Fruit fly (Drosophila melanogaster) whole organism, prepupa: ENCODE results near the gene CrebB.

Experiments used
- Blimp-1 ChIP-seq: fragments of 200-800 bp; sonication (Bioruptor generic); optimal IDR thresholded peaks from 3 replicates; lab custom pipeline; 2017; ENCODE audit warnings: missing biosample characterization, missing genetic modification characterization, mild to moderate bottlenecking, moderate library complexity, missing genetic modification reagents
- CG10631 ChIP-seq: fragments of 200-800 bp; sonication (Bioruptor generic); optimal IDR thresholded peaks from 2 replicates; lab custom pipeline; 2016; ENCODE audit warnings: missing biosample characterization, missing genetic modification characterization
- CG11294 ChIP-seq: fragments of 200-800 bp; sonication (Bioruptor generic); IDR thresholded peaks from 2 replicates; pipeline ENCODE4 v1.3.6; 2022; ENCODE audit warnings: missing biosample characterization, missing genetic modification characterization
- CG11902 ChIP-seq: fragments of 200-800 bp; sonication (Bioruptor generic); optimal IDR thresholded peaks from 3 replicates; lab custom pipeline; 2016; ENCODE audit warnings: missing biosample characterization, missing genetic modification characterization
- CG15336 ChIP-seq: fragments of 200-800 bp; sonication (Bioruptor generic); IDR thresholded peaks from 2 replicates; pipeline ENCODE4 v1.3.6; 2022; ENCODE audit warnings: missing biosample characterization, missing genetic modification characterization
- CG16779 ChIP-seq: fragments of 200-800 bp; sonication (Bioruptor generic); optimal IDR thresholded peaks from 3 replicates; lab custom pipeline; 2017; ENCODE audit warnings: missing biosample characterization, mild to moderate bottlenecking, missing genetic modification characterization
- CG3919 ChIP-seq: fragments of 200-800 bp; sonication (Bioruptor generic); optimal IDR thresholded peaks from 3 replicates; lab custom pipeline; 2016; ENCODE audit warnings: missing biosample characterization, missing genetic modification characterization
- CG6163 ChIP-seq: fragments of 200-800 bp; sonication (Bioruptor generic); IDR thresholded peaks from 3 replicates; pipeline ENCODE4 v1.3.6; 2022; ENCODE audit warnings: missing biosample characterization, missing genetic modification characterization
- CG6276 ChIP-seq: fragments of 200-800 bp; sonication (Bioruptor generic); optimal IDR thresholded peaks from 2 replicates; lab custom pipeline; 2017; ENCODE audit warnings: missing biosample characterization, mild to moderate bottlenecking, missing genetic modification characterization
- CG6808 ChIP-seq: fragments of 200-800 bp; sonication (Bioruptor generic); optimal IDR thresholded peaks from 3 replicates; lab custom pipeline; 2017; ENCODE audit warnings: missing biosample characterization, missing genetic modification characterization, mild to moderate bottlenecking, moderate library complexity, missing genetic modification reagents
- CG6854 ChIP-seq: fragments of 200-800 bp; sonication (Bioruptor generic); optimal IDR thresholded peaks from 2 replicates; lab custom pipeline; 2017; ENCODE audit warnings: missing biosample characterization, mild to moderate bottlenecking, missing genetic modification characterization
- CG7368 ChIP-seq: fragments of 200-800 bp; sonication (Bioruptor generic); optimal IDR thresholded peaks from 3 replicates; lab custom pipeline; 2016; ENCODE audit warnings: missing biosample characterization, missing genetic modification characterization
- CG8119 ChIP-seq: fragments of 200-800 bp; sonication (Bioruptor generic); IDR thresholded peaks from 3 replicates; pipeline ENCODE4 v1.3.6; 2022; ENCODE audit warnings: missing biosample characterization, missing genetic modification characterization
- CG8632 ChIP-seq: fragments of 200-800 bp; sonication (Bioruptor generic); optimal IDR thresholded peaks from 3 replicates; lab custom pipeline; 2016; ENCODE audit warnings: missing biosample characterization, missing genetic modification characterization
- Eip78C ChIP-seq: fragments of 200-800 bp; sonication (Bioruptor generic); peaks from one replicate; lab custom pipeline; 2016; ENCODE audit warnings: missing biosample characterization, missing genetic modification characterization
- Eip93F ChIP-seq: fragments of 200-800 bp; sonication (Bioruptor generic); optimal IDR thresholded peaks from 2 replicates; lab custom pipeline; 2016; ENCODE audit warnings: missing biosample characterization, mild to moderate bottlenecking, missing genetic modification characterization
- Ets21C ChIP-seq: fragments of 200-800 bp; sonication (Bioruptor generic); optimal IDR thresholded peaks from 3 replicates; lab custom pipeline; 2016; ENCODE audit warnings: missing biosample characterization, missing genetic modification characterization
- Gug ChIP-seq: fragments of 200-800 bp; sonication (Bioruptor generic); IDR thresholded peaks from 2 replicates; pipeline ENCODE4 v1.3.6; 2022; ENCODE audit warnings: missing biosample characterization, missing genetic modification characterization
- Hr38 ChIP-seq: sonication (Bioruptor generic); optimal IDR thresholded peaks from 2 replicates; lab custom pipeline; 2016; ENCODE audit warnings: missing biosample characterization, missing genetic modification characterization
- Hr4 ChIP-seq: fragments of 200-800 bp; sonication (Bioruptor generic); optimal IDR thresholded peaks from 3 replicates; lab custom pipeline; 2016; ENCODE audit warnings: missing biosample characterization, missing genetic modification characterization
- Lpt ChIP-seq: fragments of 200-800 bp; sonication (Bioruptor generic); optimal IDR thresholded peaks from 3 replicates; lab custom pipeline; 2016; ENCODE audit warnings: missing biosample characterization, missing genetic modification characterization
- Met ChIP-seq: fragments of 200-800 bp; sonication (Bioruptor generic); optimal IDR thresholded peaks from 3 replicates; lab custom pipeline; 2016; ENCODE audit warnings: missing biosample characterization, missing genetic modification characterization
- Smox ChIP-seq: fragments of 200-800 bp; sonication (Bioruptor generic); optimal IDR thresholded peaks from 3 replicates; lab custom pipeline; 2016; ENCODE audit warnings: missing biosample characterization, missing genetic modification characterization
- Sox14 ChIP-seq: fragments of 200-800 bp; sonication (Bioruptor generic); optimal IDR thresholded peaks from 3 replicates; lab custom pipeline; 2016; ENCODE audit warnings: missing biosample characterization, missing genetic modification characterization
- achi ChIP-seq: fragments of 200-800 bp; sonication (Bioruptor generic); optimal IDR thresholded peaks from 3 replicates; lab custom pipeline; 2016; ENCODE audit warnings: missing biosample characterization, missing genetic modification characterization
- cyc ChIP-seq: fragments of 200-800 bp; sonication (Bioruptor generic); optimal IDR thresholded peaks from 3 replicates; lab custom pipeline; 2016; ENCODE audit warnings: missing biosample characterization, missing genetic modification characterization
- dac ChIP-seq: fragments of 200-800 bp; sonication (Bioruptor generic); optimal IDR thresholded peaks from 2 replicates; lab custom pipeline; 2017; ENCODE audit warnings: missing biosample characterization, mild to moderate bottlenecking, missing genetic modification characterization
- eg ChIP-seq: fragments of 200-800 bp; sonication (Bioruptor generic); IDR thresholded peaks from 3 replicates; pipeline ENCODE4 v1.3.6; 2022; ENCODE audit warnings: missing biosample characterization, missing genetic modification characterization
- fd59A ChIP-seq: fragments of 200-800 bp; sonication (Bioruptor generic); optimal IDR thresholded peaks from 2 replicates; lab custom pipeline; 2017; ENCODE audit warnings: missing biosample characterization, mild to moderate bottlenecking, missing genetic modification characterization, missing genetic modification reagents
- net ChIP-seq: fragments of 200-800 bp; sonication (Bioruptor generic); optimal IDR thresholded peaks from 3 replicates; lab custom pipeline; 2016; ENCODE audit warnings: missing biosample characterization, missing genetic modification characterization
- spab ChIP-seq: fragments of 200-800 bp; sonication (Bioruptor generic); optimal IDR thresholded peaks from 2 replicates; lab custom pipeline; 2017; ENCODE audit warnings: missing biosample characterization, mild to moderate bottlenecking, missing genetic modification characterization, missing genetic modification reagents
- ss ChIP-seq, 2 experiments: fragments of 200-800 bp; sonication (Bioruptor generic); optimal IDR thresholded peaks; 2 replicates in 1 of 2; 3 replicates in 1 of 2; lab custom pipeline; 2017 to 2018; ENCODE audit warnings: mild to moderate bottlenecking in 2 of 2, missing biosample characterization in 2 of 2, missing genetic modification characterization in 2 of 2, moderate library complexity in 1 of 2
- svp ChIP-seq: fragments of 200-800 bp; sonication (Bioruptor generic); peaks from one replicate; lab custom pipeline; 2016; ENCODE audit warnings: missing biosample characterization, missing genetic modification characterization
- vri ChIP-seq: fragments of 200-800 bp; sonication (Bioruptor generic); optimal IDR thresholded peaks from 3 replicates; lab custom pipeline; 2016; ENCODE audit warnings: missing biosample characterization, mild to moderate bottlenecking, missing genetic modification characterization

The CrebB gene

dm6 chrX:18367806-18368643 lies 1.9 kb downstream of the CrebB start (continued):
- TF ChIP-seq Eip93F (GFP tag; lab: Kevin White, UChicago) (no peak), CG6808 (GFP tag; lab: Kevin White, UChicago) (no peak), Hr4 (GFP tag; lab: Kevin White, UChicago) (peak; percentile 7), fd59A (GFP tag; lab: Kevin White, UChicago) (peak; percentile 31), ss (GFP tag; optimal IDR thresholded peaks at IDR 0.05; lab: Kevin White, UChicago) (no peak), CG6854 (GFP tag; lab: Kevin White, UChicago) (no peak), dac (peak; percentile 11), CG6163 (GFP tag; lab: Robert Waterston, UW) (peak; percentile 72), vri (GFP tag; lab: Kevin White, UChicago) (peak; percentile 68), CG3919 (GFP tag; lab: Kevin White, UChicago) (peak; percentile 48), cyc (GFP tag; lab: Kevin White, UChicago) (peak; percentile 45), Hr38 (GFP tag; lab: Kevin White, UChicago) (no peak), Lpt (GFP tag; lab: Kevin White, UChicago) (no peak), achi (peak; percentile 42), Ets21C (GFP tag; lab: Kevin White, UChicago) (no peak), Met (GFP tag; lab: Kevin White, UChicago) (peak; percentile 23), CG7368 (GFP tag; lab: Kevin White, UChicago) (peak; percentile 19), CG10631 (GFP tag; lab: Kevin White, UChicago) (peak; percentile 30), Blimp-1 (no peak), spab (no peak)

dm6 chrX:18368644-18368998 lies 2.5 kb downstream of the CrebB start:
- TF ChIP-seq CG6163 (GFP tag; lab: Robert Waterston, UW) (peak; percentile 55; the same call in 1 of the 3 replicates), CG16779 (tag; lab: Kevin White, UChicago) (peak; percentile 10), CG8632 (no peak), CG15336 (GFP tag; lab: Robert Waterston, UW) (0 out of 2 replicates have a peak, but pooled peaks have one; percentile 10), CG6276 (GFP tag; lab: Kevin White, UChicago) (peak; percentile 30), Gug (GFP tag; lab: Robert Waterston, UW) (peak; percentile 10; the same call in 1 of the 2 replicates), ss (GFP tag; optimal IDR thresholded peaks at IDR 0.05; lab: Kevin White, UChicago) (peak in 1 of 2 experiments; percentile 14), eg (GFP tag; lab: Robert Waterston, UW) (peak; percentile 54; the same call in 1 of the 3 replicates), CG8119 (GFP tag; lab: Robert Waterston, UW) (peak; percentile 25; the same call in 1 of the 3 replicates), CG11294 (GFP tag; lab: Robert Waterston, UW) (no peak)
- TF ChIP-seq, all 60 proteins: peak for 8

- TF ChIP-seq CG6854 (GFP tag; lab: Kevin White, UChicago) (no peak), CG11902 (GFP tag; lab: Kevin White, UChicago) (no peak), Hr38 (GFP tag; lab: Kevin White, UChicago) (no peak), Smox (no peak), fd59A (GFP tag; lab: Kevin White, UChicago) (no peak), CG7368 (GFP tag; lab: Kevin White, UChicago) (no peak), Eip78C (no peak), Sox14 (GFP tag; lab: Kevin White, UChicago) (no peak), net (GFP tag; lab: Kevin White, UChicago) (no peak), svp (GFP tag; lab: Kevin White, UChicago) (no peak)
- TF ChIP-seq, all 60 proteins: peak for 0
These were observed 3.6 kb downstream of the CrebB start for dm6 chrX:18369767-18370166.
